Worm (Caenorhabditis elegans) whole organism, late embryonic: ENCODE data around the gene F57E7.4.

Source experiments
- F13H6.1 ChIP-seq: sonication (generic microtip); optimal IDR thresholded peaks from 2 replicates; lab custom pipeline; 2016; ENCODE audit warnings: missing genetic modification characterization, missing compliant biosample characterization
- K09A11.1 ChIP-seq: sonication (generic microtip); optimal IDR thresholded peaks from 2 replicates; lab custom pipeline; 2017; ENCODE audit warnings: antibody characterized with exemption, mild to moderate bottlenecking, missing genetic modification characterization, missing compliant biosample characterization; ENCODE audit not compliant: insufficient read depth
- T23F11.4 ChIP-seq: fragments of 200-800 bp; sonication (Bioruptor generic); optimal IDR thresholded peaks from 2 replicates; lab custom pipeline; 2018; ENCODE audit warnings: mild to moderate bottlenecking, missing genetic modification characterization, missing compliant biosample characterization
- Y22D7AL.16 ChIP-seq: sonication (generic microtip); optimal IDR thresholded peaks from 2 replicates; lab custom pipeline; 2016; ENCODE audit warnings: missing genetic modification characterization, missing compliant biosample characterization
- ceh-14 ChIP-seq: sonication (generic microtip); optimal IDR thresholded peaks from 2 replicates; lab custom pipeline; 2016; ENCODE audit warnings: missing genotype, missing genetic modification characterization, missing compliant biosample characterization
- ceh-2 ChIP-seq: sonication (generic microtip); optimal IDR thresholded peaks from 2 replicates; lab custom pipeline; 2016; ENCODE audit warnings: missing genotype, missing genetic modification characterization, missing compliant biosample characterization
- ceh-24 ChIP-seq: sonication (generic microtip); optimal IDR thresholded peaks from 2 replicates; lab custom pipeline; 2016; ENCODE audit warnings: mild to moderate bottlenecking, missing genetic modification characterization, missing compliant biosample characterization
- ceh-31 ChIP-seq: sonication (generic microtip); optimal IDR thresholded peaks from 2 replicates; lab custom pipeline; 2016; ENCODE audit warnings: missing genetic modification characterization, missing compliant biosample characterization
- ceh-34 ChIP-seq: sonication (generic microtip); optimal IDR thresholded peaks from 2 replicates; lab custom pipeline; 2016; ENCODE audit warnings: mild to moderate bottlenecking, missing genetic modification characterization, missing compliant biosample characterization
- ceh-45 ChIP-seq: fragments of 200-800 bp; sonication (Bioruptor generic); IDR thresholded peaks from 2 replicates; pipeline ENCODE4 v1.3.6; 2022; ENCODE audit warnings: missing genetic modification reagents, missing genetic modification characterization, missing compliant biosample characterization
- ceh-48 ChIP-seq: sonication (generic microtip); optimal IDR thresholded peaks from 2 replicates; lab custom pipeline; 2016; ENCODE audit warnings: missing genetic modification characterization, inconsistent platforms, missing compliant biosample characterization
- ceh-6 ChIP-seq: fragments of 200-800 bp; sonication (Bioruptor generic); optimal IDR thresholded peaks from 2 replicates; lab custom pipeline; 2018; ENCODE audit warnings: mild to moderate bottlenecking, missing genetic modification characterization, missing compliant biosample characterization
- ceh-9 ChIP-seq: sonication (generic microtip); optimal IDR thresholded peaks from 2 replicates; lab custom pipeline; 2016; ENCODE audit warnings: mild to moderate bottlenecking, missing genetic modification characterization, inconsistent platforms, missing compliant biosample characterization
- che-1 ChIP-seq: sonication (generic microtip); optimal IDR thresholded peaks from 2 replicates; lab custom pipeline; 2016; ENCODE audit warnings: mild to moderate bottlenecking, missing genetic modification characterization, missing compliant biosample characterization
- dmd-4 ChIP-seq: sonication (generic microtip); optimal IDR thresholded peaks from 2 replicates; lab custom pipeline; 2016; ENCODE audit warnings: borderline replicate concordance, missing genetic modification characterization, missing compliant biosample characterization
- dve-1 ChIP-seq: sonication (generic microtip); optimal IDR thresholded peaks from 2 replicates; lab custom pipeline; 2017; ENCODE audit warnings: antibody characterized with exemption, mild to moderate bottlenecking, missing genetic modification characterization, missing compliant biosample characterization
- elt-4 ChIP-seq: sonication (generic microtip); optimal IDR thresholded peaks from 2 replicates; lab custom pipeline; 2016; ENCODE audit warnings: missing genetic modification characterization, missing compliant biosample characterization
- ets-4 ChIP-seq: sonication (generic microtip); optimal IDR thresholded peaks from 2 replicates; lab custom pipeline; 2016; ENCODE audit warnings: missing genetic modification characterization, missing compliant biosample characterization
- fax-1 ChIP-seq: sonication (generic microtip); optimal IDR thresholded peaks from 2 replicates; lab custom pipeline; 2016; ENCODE audit warnings: missing genotype, missing genetic modification characterization, missing compliant biosample characterization
- hlh-13 ChIP-seq: fragments of 200-800 bp; sonication (Bioruptor generic); optimal IDR thresholded peaks from 2 replicates; lab custom pipeline; 2018; ENCODE audit warnings: mild to moderate bottlenecking, missing genetic modification characterization, missing compliant biosample characterization
- hlh-30 ChIP-seq: sonication (generic microtip); optimal IDR thresholded peaks from 2 replicates; lab custom pipeline; 2017; ENCODE audit warnings: antibody characterized with exemption, missing genetic modification characterization, missing compliant biosample characterization; ENCODE audit not compliant: insufficient read depth
- hlh-6 ChIP-seq: sonication (generic microtip); optimal IDR thresholded peaks from 2 replicates; lab custom pipeline; 2016; ENCODE audit warnings: missing genotype, missing genetic modification characterization, missing compliant biosample characterization
- hlh-8 ChIP-seq: sonication (generic microtip); optimal IDR thresholded peaks from 2 replicates; lab custom pipeline; 2016; ENCODE audit warnings: missing genotype, missing genetic modification characterization, missing compliant biosample characterization
- lim-6 ChIP-seq: sonication (generic microtip); optimal IDR thresholded peaks from 2 replicates; lab custom pipeline; 2016; ENCODE audit warnings: missing genetic modification characterization, missing compliant biosample characterization
- madf-2 ChIP-seq: sonication (generic microtip); optimal IDR thresholded peaks from 2 replicates; lab custom pipeline; 2017; ENCODE audit warnings: missing genetic modification characterization, missing compliant biosample characterization
- nfya-1 ChIP-seq: sonication (generic microtip); optimal IDR thresholded peaks from 2 replicates; lab custom pipeline; 2017; ENCODE audit warnings: missing genetic modification characterization, mild to moderate bottlenecking, missing compliant biosample characterization, antibody characterized with exemption, moderate library complexity
- nhr-11 ChIP-seq: fragments of 150-350 bp; optimal IDR thresholded peaks from 2 replicates; lab custom pipeline; 2014; ENCODE audit warnings: missing biosample characterization, missing genetic modification characterization
- npax-4 ChIP-seq: sonication (generic microtip); optimal IDR thresholded peaks from 2 replicates; lab custom pipeline; 2016; ENCODE audit warnings: missing genetic modification characterization, missing compliant biosample characterization
- pat-9 ChIP-seq: fragments of 200-800 bp; sonication (Bioruptor generic); optimal IDR thresholded peaks from 2 replicates; lab custom pipeline; 2018; ENCODE audit warnings: mild to moderate bottlenecking, missing genetic modification characterization, moderate library complexity, missing compliant biosample characterization
- pax-1 ChIP-seq: fragments of 150-350 bp; optimal IDR thresholded peaks from 2 replicates; lab custom pipeline; 2014; ENCODE audit warnings: missing biosample characterization, missing genetic modification characterization
- pha-2 ChIP-seq: sonication (generic microtip); optimal IDR thresholded peaks from 2 replicates; lab custom pipeline; 2017; ENCODE audit warnings: mild to moderate bottlenecking, missing genetic modification characterization, missing compliant biosample characterization
- pha-4 ChIP-seq: fragments of 150-350 bp; optimal IDR thresholded peaks from 2 replicates; lab custom pipeline; 2018; ENCODE audit warnings: missing biosample characterization, missing genetic modification reagents, missing genetic modification characterization
- sdc-2 ChIP-seq: sonication (generic microtip); optimal IDR thresholded peaks from 2 replicates; lab custom pipeline; 2016; ENCODE audit warnings: missing genotype, missing genetic modification characterization, missing compliant biosample characterization
- sox-2 ChIP-seq: fragments of 200-800 bp; sonication (Bioruptor generic); IDR thresholded peaks from 2 replicates; pipeline ENCODE4 v1.3.6; 2022; ENCODE audit warnings: missing genetic modification reagents, missing genetic modification characterization, missing compliant biosample characterization
- unc-3 ChIP-seq, 2 experiments: fragments of 200-800 bp in 1 of 2; sonication (Bioruptor generic) in 1 of 2; sonication (generic microtip) in 1 of 2; conservative IDR thresholded peaks in 1 of 2; optimal IDR thresholded peaks in 1 of 2; 2 replicates each; pipeline versions ENCODE4 v1.3.6 to Lab custom; 2016 to 2022; ENCODE audit warnings: missing compliant biosample characterization in 2 of 2, missing genetic modification characterization in 2 of 2, missing genetic modification reagents in 1 of 2
- unc-55 ChIP-seq: sonication (generic microtip); optimal IDR thresholded peaks from 2 replicates; lab custom pipeline; 2017; ENCODE audit warnings: missing biosample characterization, missing genetic modification reagents, missing genetic modification characterization
- zip-5 ChIP-seq: sonication (generic microtip); optimal IDR thresholded peaks from 2 replicates; lab custom pipeline; 2016; ENCODE audit warnings: missing genetic modification characterization, missing compliant biosample characterization

F57E7.4 gene

DNA sequence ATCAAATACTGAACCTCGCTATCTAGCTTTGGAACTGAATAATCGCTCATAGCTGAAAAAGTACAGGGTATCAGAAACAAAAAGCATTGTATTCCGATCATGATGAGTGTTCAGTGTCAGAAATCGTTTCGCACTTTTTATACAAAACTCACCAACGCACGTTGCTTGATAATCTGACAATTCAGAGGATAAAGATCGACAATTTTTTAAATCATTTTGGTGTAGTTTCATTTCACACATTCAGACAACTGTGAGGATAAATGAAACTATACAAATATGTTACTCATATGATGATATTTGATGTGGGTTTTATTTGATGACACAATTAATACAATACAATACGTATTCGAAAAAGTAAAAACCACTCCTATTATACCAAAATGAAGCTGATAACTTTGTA, 2.2 kb upstream of the F57E7.4 start, which contains the start of gene F57E7.2:
TSS of gene F57E7.2 (minus strand) at position 101 of the 400 bp plus-strand sequence.
- TF ChIP-seq lim-6 (tag; lab: Kevin White, UChicago) (no peak), zip-5 (no peak), madf-2 (tag; lab: Kevin White, UChicago) (no peak), hlh-8 (tag; lab: Kevin White, UChicago) (no peak), nfya-1 (tag; lab: Kevin White, UChicago) (no peak), ceh-9 (tag; lab: Kevin White, UChicago) (no peak), pha-2 (tag; lab: Kevin White, UChicago) (no peak), elt-4 (tag; lab: Kevin White, UChicago) (no peak), ets-4 (tag; lab: Kevin White, UChicago) (no peak), nhr-11 (tag; lab: Kevin White, UChicago) (no peak), F13H6.1 (no peak), sox-2 (no peak), ceh-48 (tag; lab: Kevin White, UChicago) (no peak), pha-4 (tag; lab: Kevin White, UChicago) (no peak), npax-4 (no peak), hlh-13 (no peak)
- TF ChIP-seq, all 69 proteins: peak for 0

ce11 chrV:16479275-16479674, 1.5 kb downstream of the F57E7.4 start, which contains the start of gene T08G3.11:
Gene T08G3.11, minus strand, starts transcription at chrV:16479375.
- no peak for TF ChIP-seq ceh-45 (GFP tag; lab: Robert Waterston, UW)
- TF ChIP-seq T23F11.4 (GFP tag; lab: Kevin White, UChicago) = no peak
- no peak for TF ChIP-seq K09A11.1 (tag; lab: Kevin White, UChicago)
- no peak for TF ChIP-seq Y22D7AL.16 (tag; lab: Kevin White, UChicago)
- no peak for TF ChIP-seq pax-1 (tag; lab: Kevin White, UChicago)
- TF ChIP-seq sdc-2 = no peak
- no peak for TF ChIP-seq ceh-48 (tag; lab: Kevin White, UChicago)
- TF ChIP-seq ceh-9 (tag; lab: Kevin White, UChicago) = no peak
- TF ChIP-seq ceh-34 (tag; lab: Kevin White, UChicago) = no peak
- TF ChIP-seq ceh-2 = no peak

ce11 chrV:16471995-16472563, 8.7 kb downstream of the F57E7.4 start, which contains the start of gene srw-35:
Gene srw-35, plus strand, starts transcription at chrV:16472513.
- TF ChIP-seq unc-55 (GFP tag; lab: Kevin White, UChicago) (no peak), hlh-6 (tag; lab: Kevin White, UChicago) (no peak), fax-1 (tag; lab: Kevin White, UChicago) (no peak), ceh-6 (GFP tag; lab: Kevin White, UChicago) (no peak), ceh-2 (no peak), ceh-24 (tag; lab: Kevin White, UChicago) (no peak), pat-9 (tag; lab: Kevin White, UChicago) (no peak), dmd-4 (no peak), dve-1 (no peak), ceh-31 (tag; lab: Kevin White, UChicago) (no peak), unc-3 (GFP tag; conservative IDR thresholded peaks at IDR 0.05; lab: Robert Waterston, UW) (no peak), unc-3 (tag; optimal IDR thresholded peaks at IDR 0.05; lab: Kevin White, UChicago) (no peak), hlh-13 (no peak)

- TF ChIP-seq hlh-30 (tag; lab: Kevin White, UChicago) = no peak
- no peak for TF ChIP-seq che-1 (tag; lab: Kevin White, UChicago)
- TF ChIP-seq ceh-14 (tag; lab: Kevin White, UChicago) = no peak
- TF ChIP-seq Y22D7AL.16 (tag; lab: Kevin White, UChicago) = no peak
Measured at ce11 chrV:16470916-16471315, 9.9 kb downstream of the F57E7.4 start, which contains the start of gene srh-138. Gene srh-138, minus strand, starts transcription at chrV:16471016.
